Fruit fly (Drosophila melanogaster) whole organism, embryonic: ENCODE results near the gene CG5435.

Experiments used
- B-H1 ChIP-seq: fragments of 200-800 bp; sonication (Bioruptor generic); IDR thresholded peaks from 3 replicates; pipeline ENCODE4 v1.3.6; 2022; ENCODE audit warnings: missing biosample characterization, missing genetic modification characterization
- B-H2 ChIP-seq: fragments of 200-800 bp; sonication (Bioruptor generic); optimal IDR thresholded peaks from 2 replicates; lab custom pipeline; 2018; ENCODE audit warnings: missing biosample characterization, mild to moderate bottlenecking, missing genetic modification characterization
- BtbVII ChIP-seq: fragments of 200-800 bp; sonication (Bioruptor generic); optimal IDR thresholded peaks from 3 replicates; lab custom pipeline; 2017; ENCODE audit warnings: missing biosample characterization, mild to moderate bottlenecking, missing genetic modification characterization
- C15 ChIP-seq: fragments of 200-800 bp; sonication (Bioruptor generic); IDR thresholded peaks from 3 replicates; pipeline ENCODE4 v1.3.6; 2022; ENCODE audit warnings: missing biosample characterization, missing genetic modification characterization
- CG10267 ChIP-seq: fragments of 200-800 bp; sonication (Bioruptor generic); optimal IDR thresholded peaks from 2 replicates; lab custom pipeline; 2018; ENCODE audit warnings: missing biosample characterization, mild to moderate bottlenecking, missing genetic modification characterization, moderate library complexity
- CG12236 ChIP-seq: fragments of 200-800 bp; sonication (Bioruptor generic); optimal IDR thresholded peaks from 2 replicates; lab custom pipeline; 2016; ENCODE audit warnings: missing biosample characterization, missing genetic modification characterization
- CG12769 ChIP-seq: fragments of 200-800 bp; sonication (Bioruptor generic); optimal IDR thresholded peaks from 2 replicates; lab custom pipeline; 2019; ENCODE audit warnings: missing biosample characterization, mild to moderate bottlenecking, missing genetic modification characterization, moderate library complexity
- CG14710 ChIP-seq: fragments of 200-800 bp; sonication (Bioruptor generic); optimal IDR thresholded peaks from 3 replicates; lab custom pipeline; 2019; ENCODE audit warnings: missing biosample characterization, mild to moderate bottlenecking, missing genetic modification characterization, moderate library complexity
- CG14965 ChIP-seq: fragments of 200-800 bp; sonication (Bioruptor generic); optimal IDR thresholded peaks from 2 replicates; lab custom pipeline; 2016; ENCODE audit warnings: missing biosample characterization, missing genetic modification characterization, borderline replicate concordance
- CG1529 ChIP-seq: fragments of 200-800 bp; sonication (Bioruptor generic); optimal IDR thresholded peaks from 3 replicates; lab custom pipeline; 2018; ENCODE audit warnings: missing biosample characterization, missing genetic modification characterization
- CG15696 ChIP-seq: fragments of 200-800 bp; sonication (Bioruptor generic); optimal IDR thresholded peaks from 2 replicates; lab custom pipeline; 2019; ENCODE audit warnings: missing biosample characterization, mild to moderate bottlenecking, missing genetic modification characterization, moderate library complexity
- CG1602 ChIP-seq: fragments of 200-800 bp; sonication (Bioruptor generic); optimal IDR thresholded peaks from 3 replicates; lab custom pipeline; 2016; ENCODE audit warnings: missing biosample characterization, missing genetic modification characterization
- CG16779 ChIP-seq: fragments of 200-800 bp; sonication (Bioruptor generic); IDR thresholded peaks from 2 replicates; pipeline ENCODE4 v1.3.6; 2022; ENCODE audit warnings: missing biosample characterization, missing genetic modification characterization
- CG17361 ChIP-seq: fragments of 200-800 bp; sonication (Bioruptor generic); IDR thresholded peaks from 3 replicates; pipeline ENCODE4 v1.3.6; 2022; ENCODE audit warnings: missing biosample characterization, missing genetic modification characterization
- CG1792 ChIP-seq: fragments of 200-800 bp; sonication (Bioruptor generic); optimal IDR thresholded peaks from 2 replicates; lab custom pipeline; 2016; ENCODE audit warnings: missing biosample characterization, missing genetic modification characterization
- CG2678 ChIP-seq: fragments of 200-800 bp; sonication (Bioruptor generic); optimal IDR thresholded peaks from 3 replicates; lab custom pipeline; 2019; ENCODE audit warnings: missing biosample characterization, mild to moderate bottlenecking, missing genetic modification characterization, moderate library complexity
- CG30403 ChIP-seq: fragments of 200-800 bp; sonication (Bioruptor generic); optimal IDR thresholded peaks from 3 replicates; lab custom pipeline; 2016; ENCODE audit warnings: missing biosample characterization, missing genetic modification characterization
- CG32532 ChIP-seq: fragments of 200-800 bp; sonication (Bioruptor generic); IDR thresholded peaks from 2 replicates; pipeline ENCODE4 v1.3.6; 2022; ENCODE audit warnings: missing biosample characterization, missing genetic modification characterization
- CG3847 ChIP-seq: fragments of 200-800 bp; sonication (Bioruptor generic); IDR thresholded peaks from 2 replicates; pipeline ENCODE4 v1.3.6; 2022; ENCODE audit warnings: missing biosample characterization, missing genetic modification characterization
- CG4404 ChIP-seq: fragments of 200-800 bp; sonication (Bioruptor generic); IDR thresholded peaks from 2 replicates; pipeline ENCODE4 v1.3.6; 2022; ENCODE audit warnings: missing biosample characterization, missing genetic modification characterization
- CG6175 ChIP-seq: fragments of 200-800 bp; sonication (Bioruptor generic); IDR thresholded peaks from 3 replicates; pipeline ENCODE4 v1.3.6; 2022; ENCODE audit warnings: missing biosample characterization, missing genetic modification characterization
- CG7839 ChIP-seq: fragments of 200-800 bp; sonication (Bioruptor generic); optimal IDR thresholded peaks from 3 replicates; lab custom pipeline; 2018; ENCODE audit warnings: missing biosample characterization, mild to moderate bottlenecking, missing genetic modification characterization, moderate library complexity
- CG8281 ChIP-seq: fragments of 200-800 bp; sonication (Bioruptor generic); optimal IDR thresholded peaks from 2 replicates; lab custom pipeline; 2018; ENCODE audit warnings: missing biosample characterization, mild to moderate bottlenecking, missing genetic modification characterization, moderate library complexity
- Doc3 ChIP-seq: fragments of 200-800 bp; sonication (Bioruptor generic); IDR thresholded peaks from 3 replicates; pipeline ENCODE4 v1.3.6; 2022; ENCODE audit warnings: missing biosample characterization, missing genetic modification characterization; ENCODE audit not compliant: partially characterized antibody
- HLH4C ChIP-seq: fragments of 200-800 bp; sonication (Bioruptor generic); IDR thresholded peaks from 3 replicates; pipeline ENCODE4 v1.3.6; 2022; ENCODE audit warnings: missing biosample characterization, missing genetic modification characterization; ENCODE audit not compliant: partially characterized antibody
- HLH54F ChIP-seq: fragments of 200-800 bp; sonication (Bioruptor generic); optimal IDR thresholded peaks from 3 replicates; lab custom pipeline; 2016; ENCODE audit warnings: missing biosample characterization, missing genetic modification characterization
- Hr78 ChIP-seq, 2 experiments: fragments of 200-800 bp in 1 of 2; fragments of >200 bp in 1 of 2; sonication (Bioruptor generic) in 1 of 2; optimal IDR thresholded peaks; 2 replicates each; lab custom pipeline; 2017 to 2019; ENCODE audit warnings: missing biosample characterization in 2 of 2, missing genetic modification characterization in 2 of 2, mild to moderate bottlenecking in 1 of 2, moderate library complexity in 1 of 2
- Lim3 ChIP-seq: fragments of 200-800 bp; sonication (Bioruptor generic); IDR thresholded peaks from 2 replicates; pipeline ENCODE4 v1.3.6; 2022; ENCODE audit warnings: missing biosample characterization, missing genetic modification characterization
- Lpt ChIP-seq: fragments of >200 bp; optimal IDR thresholded peaks from 2 replicates; lab custom pipeline; 2018; ENCODE audit warnings: missing biosample characterization, missing genetic modification characterization
- Max ChIP-seq: fragments of 200-800 bp; sonication (Bioruptor generic); optimal IDR thresholded peaks from 2 replicates; lab custom pipeline; 2016; ENCODE audit warnings: missing biosample characterization, mild to moderate bottlenecking, missing genetic modification characterization
- NC2α ChIP-seq: fragments of 200-800 bp; sonication (Bioruptor generic); optimal IDR thresholded peaks from 2 replicates; lab custom pipeline; 2016; ENCODE audit warnings: missing biosample characterization, missing genetic modification characterization
- Nf-YC ChIP-seq: fragments of 200-800 bp; optimal IDR thresholded peaks from 3 replicates; lab custom pipeline; 2019; ENCODE audit warnings: missing biosample characterization, mild to moderate bottlenecking, missing genetic modification characterization, moderate library complexity
- Opbp ChIP-seq: fragments of 200-800 bp; sonication (Bioruptor generic); IDR thresholded peaks from 3 replicates; pipeline ENCODE4 v1.3.6; 2022; ENCODE audit warnings: missing biosample characterization, missing genetic modification characterization; ENCODE audit not compliant: partially characterized antibody
- Poxn ChIP-seq: fragments of 200-800 bp; sonication (Bioruptor generic); IDR thresholded peaks from 2 replicates; pipeline ENCODE4 v1.3.6; 2022; ENCODE audit warnings: missing biosample characterization, missing genetic modification characterization
- Stat92E ChIP-seq, 3 experiments: fragments of >200 bp in 2 of 3; fragments of 200-800 bp in 1 of 3; sonication (Bioruptor generic) in 1 of 3; optimal IDR thresholded peaks; 2 replicates each; lab custom pipeline; 2017 to 2019; ENCODE audit warnings: missing biosample characterization in 3 of 3, missing genetic modification characterization in 3 of 3, mild to moderate bottlenecking in 1 of 3, moderate library complexity in 1 of 3
- az2 ChIP-seq: fragments of 200-800 bp; sonication (Bioruptor generic); optimal IDR thresholded peaks from 3 replicates; lab custom pipeline; 2016; ENCODE audit warnings: missing biosample characterization, missing genetic modification characterization
- croc ChIP-seq: fragments of 200-800 bp; sonication (Bioruptor generic); conservative IDR thresholded peaks from 3 replicates; pipeline ENCODE4 v1.3.6; 2022; ENCODE audit warnings: missing biosample characterization, missing genetic modification characterization
- gt ChIP-seq: fragments of 200-800 bp; sonication (Bioruptor generic); IDR thresholded peaks from 2 replicates; pipeline ENCODE4 v1.3.6; 2022; ENCODE audit warnings: missing biosample characterization, missing genetic modification characterization
- jumu ChIP-seq: fragments of 200-800 bp; sonication (Bioruptor generic); optimal IDR thresholded peaks from 3 replicates; lab custom pipeline; 2016; ENCODE audit warnings: missing biosample characterization, missing genetic modification characterization
- nerfin-2 ChIP-seq: fragments of 200-800 bp; sonication (Bioruptor generic); IDR thresholded peaks from 2 replicates; pipeline ENCODE4 v1.3.6; 2022; ENCODE audit warnings: missing biosample characterization, missing genetic modification characterization; ENCODE audit not compliant: partially characterized antibody
- odd ChIP-seq: fragments of 200-800 bp; sonication (Bioruptor generic); optimal IDR thresholded peaks from 2 replicates; lab custom pipeline; 2017; ENCODE audit warnings: missing biosample characterization, mild to moderate bottlenecking, missing genetic modification characterization
- phol ChIP-seq: fragments of 200-800 bp; sonication (Bioruptor generic); optimal IDR thresholded peaks from 3 replicates; lab custom pipeline; 2018; ENCODE audit warnings: missing biosample characterization, mild to moderate bottlenecking, missing genetic modification characterization, moderate library complexity
- ranshi ChIP-seq: fragments of 200-800 bp; sonication (Bioruptor generic); IDR thresholded peaks from 2 replicates; pipeline ENCODE4 v1.3.6; 2022; ENCODE audit warnings: missing biosample characterization, missing genetic modification characterization
- repo ChIP-seq: fragments of 200-800 bp; sonication (Bioruptor generic); optimal IDR thresholded peaks from 2 replicates; lab custom pipeline; 2016; ENCODE audit warnings: missing biosample characterization, missing genetic modification characterization
- run ChIP-seq: fragments of 200-800 bp; sonication (Bioruptor generic); optimal IDR thresholded peaks from 3 replicates; lab custom pipeline; 2018; ENCODE audit warnings: missing biosample characterization, mild to moderate bottlenecking, missing genetic modification characterization
- sens ChIP-seq: fragments of 200-800 bp; sonication (Bioruptor generic); peaks from one replicate; lab custom pipeline; 2016; ENCODE audit warnings: missing biosample characterization, missing genetic modification characterization
- slp2 ChIP-seq: fragments of 200-800 bp; sonication (Bioruptor generic); optimal IDR thresholded peaks from 2 replicates; lab custom pipeline; 2016; ENCODE audit warnings: missing biosample characterization, missing genetic modification characterization
- stc ChIP-seq: fragments of 200-800 bp; sonication (Bioruptor generic); IDR thresholded peaks from 2 replicates; pipeline ENCODE4 v1.3.6; 2022; ENCODE audit warnings: missing biosample characterization, missing genetic modification characterization
- stwl ChIP-seq: fragments of 200-800 bp; sonication (Bioruptor generic); optimal IDR thresholded peaks from 3 replicates; lab custom pipeline; 2018; ENCODE audit warnings: missing biosample characterization, mild to moderate bottlenecking, missing genetic modification characterization, moderate library complexity
- tin ChIP-seq: fragments of 200-800 bp; sonication (Bioruptor generic); optimal IDR thresholded peaks from 3 replicates; lab custom pipeline; 2016; ENCODE audit warnings: missing biosample characterization, missing genetic modification characterization
- tio ChIP-seq: fragments of 200-800 bp; sonication (Bioruptor generic); optimal IDR thresholded peaks from 2 replicates; lab custom pipeline; 2017; ENCODE audit warnings: missing biosample characterization, missing genetic modification characterization, inconsistent platforms

CG5435 gene

dm6 chr2L:12424555-12424954 lies 6.1 kb downstream of the CG5435 start, which contains the start of gene Fam92 (continued):
- peak; percentile 89 for TF ChIP-seq stwl (tag; lab: Kevin White, UChicago)
- no peak for TF ChIP-seq CG8281 (tag; lab: Kevin White, UChicago)
- TF ChIP-seq CG32532 (GFP tag; lab: Robert Waterston, UW), result peak; percentile 73; the same call in 1 of the 2 replicates
- no peak for TF ChIP-seq CG14965 (GFP tag; lab: Kevin White, UChicago)
- TF ChIP-seq ranshi (GFP tag; lab: Robert Waterston, UW), result no peak
- TF ChIP-seq Poxn (GFP tag; lab: Robert Waterston, UW), result no peak
- TF ChIP-seq repo (GFP tag; lab: Kevin White, UChicago), result no peak
- peak; percentile 66 for TF ChIP-seq CG7839 (tag; lab: Kevin White, UChicago)
- TF ChIP-seq CG15696, result peak; percentile 64
- no peak for TF ChIP-seq CG6175 (GFP tag; lab: Robert Waterston, UW)
- peak; percentile 49 for TF ChIP-seq CG2678 (tag; lab: Kevin White, UChicago)
- TF ChIP-seq run, result no peak
- peak; percentile 60 for TF ChIP-seq az2 (GFP tag; lab: Kevin White, UChicago)
- peak; percentile 49 for TF ChIP-seq CG12769
- peak; percentile 41 for TF ChIP-seq NC2α (GFP tag; lab: Kevin White, UChicago)
- TF ChIP-seq phol (tag; lab: Kevin White, UChicago), result peak; percentile 13
- peak; percentile 39 for TF ChIP-seq CG14710 (tag; lab: Kevin White, UChicago)
- TF ChIP-seq Doc3 (GFP tag; lab: Robert Waterston, UW), result no peak
- TF ChIP-seq Lpt (GFP tag; lab: Kevin White, UChicago), result no peak
- TF ChIP-seq gt (GFP tag; lab: Robert Waterston, UW), result no peak
- no peak for TF ChIP-seq CG16779
- no peak for TF ChIP-seq stc (GFP tag; lab: Robert Waterston, UW)
- TF ChIP-seq C15, result no peak
- TF ChIP-seq CG1792 (GFP tag; lab: Kevin White, UChicago), result no peak
- TF ChIP-seq tin (GFP tag; lab: Kevin White, UChicago), result peak; percentile 60
- peak in 1 of 3 experiments; percentile 2 for TF ChIP-seq Stat92E (GFP tag; optimal IDR thresholded peaks at IDR 0.05; lab: Kevin White, UChicago)
- TF ChIP-seq Hr78 (GFP tag; optimal IDR thresholded peaks at IDR 0.05; lab: Kevin White, UChicago), result no peak
- no peak for TF ChIP-seq B-H1
- TF ChIP-seq HLH54F, result peak; percentile 22
- no peak for TF ChIP-seq CG4404 (GFP tag; lab: Robert Waterston, UW)
- TF ChIP-seq B-H2 (GFP tag; lab: Kevin White, UChicago), result peak; percentile 65
- TF ChIP-seq sens (GFP tag; lab: Kevin White, UChicago), result peak; percentile 90
- TF ChIP-seq tio (GFP tag; lab: Kevin White, UChicago), result no peak
- TF ChIP-seq Nf-YC (tag; lab: Kevin White, UChicago), result peak; percentile 40
- no peak for TF ChIP-seq CG12236
- no peak for TF ChIP-seq Lim3
- TF ChIP-seq CG10267 (tag; lab: Kevin White, UChicago), result peak; percentile 65
- TF ChIP-seq CG3847 (GFP tag; lab: Robert Waterston, UW), result peak; percentile 21; the same call in 1 of the 2 replicates
- peak; percentile 38 for TF ChIP-seq CG1602 (GFP tag; lab: Kevin White, UChicago)
- TF ChIP-seq jumu (GFP tag; lab: Kevin White, UChicago), result peak; percentile 26
- no peak for TF ChIP-seq CG1529 (GFP tag; lab: Kevin White, UChicago)
- peak; percentile 49; the same call in 1 of the 3 replicates for TF ChIP-seq CG17361 (GFP tag; lab: Robert Waterston, UW)
- TF ChIP-seq nerfin-2 (GFP tag; lab: Robert Waterston, UW), result no peak
- TF ChIP-seq Max (GFP tag; lab: Kevin White, UChicago), result peak; percentile 22
- peak; percentile 62; the same call in 2 of the 3 replicates for TF ChIP-seq Opbp (GFP tag; lab: Robert Waterston, UW)
- peak; percentile 60 for TF ChIP-seq CG30403 (GFP tag; lab: Kevin White, UChicago)
- peak; percentile 38 for TF ChIP-seq BtbVII (GFP tag; lab: Kevin White, UChicago)
- no peak for TF ChIP-seq odd (GFP tag; lab: Kevin White, UChicago)
- no peak for TF ChIP-seq HLH4C (GFP tag; lab: Robert Waterston, UW)
- peak; percentile 32 for TF ChIP-seq slp2
- no peak for TF ChIP-seq croc
